Worm (Caenorhabditis elegans) whole organism, L2 larva: ENCODE results near the gene prp-3.

Experiments
- blmp-1 ChIP-seq: sonication (generic microtip); optimal IDR thresholded peaks from 2 replicates; lab custom pipeline; 2017; ENCODE audit warnings: missing genetic modification characterization, mild to moderate bottlenecking, missing compliant biosample characterization, antibody characterized with exemption, moderate library complexity; ENCODE audit not compliant: insufficient read depth
- ceh-16 ChIP-seq: fragments of 150-350 bp; optimal IDR thresholded peaks from 2 replicates; lab custom pipeline; 2014; ENCODE audit warnings: missing biosample characterization, missing genetic modification characterization
- nhr-77 ChIP-seq: fragments of 150-350 bp; optimal IDR thresholded peaks from 2 replicates; lab custom pipeline; 2014; ENCODE audit warnings: missing biosample characterization, missing genetic modification characterization
- ztf-4 ChIP-seq: fragments of 150-350 bp; optimal IDR thresholded peaks from 2 replicates; lab custom pipeline; 2014; ENCODE audit warnings: missing biosample characterization, missing genetic modification characterization

DNA sequence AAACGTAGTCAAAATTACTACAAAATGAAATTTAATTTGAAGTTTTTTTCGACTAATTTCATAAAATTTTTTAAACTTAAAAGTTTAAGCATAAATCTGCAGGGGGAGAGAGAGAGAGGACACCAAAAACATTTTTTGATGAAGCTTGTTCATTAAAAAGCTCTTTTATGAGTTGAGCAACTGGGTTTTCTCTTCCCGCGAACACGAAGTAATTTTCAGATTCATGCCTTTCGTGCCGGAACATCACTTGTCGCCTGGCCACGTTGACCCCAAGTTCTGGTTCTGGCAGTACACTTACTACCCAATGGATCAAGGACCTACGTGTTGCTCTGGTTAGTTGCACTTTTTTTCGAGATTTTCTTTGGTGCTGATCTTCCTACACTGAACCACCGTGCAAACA, 44.0 kb downstream of the prp-3 start:
- TF ChIP-seq ztf-4 (tag; lab: Kevin White, UChicago), result no peak
- no peak for TF ChIP-seq ceh-16
- no peak for TF ChIP-seq nhr-77 (tag; lab: Kevin White, UChicago)
- TF ChIP-seq blmp-1 (tag; lab: Kevin White, UChicago), result no peak
